Fruit fly (Drosophila melanogaster) whole organism, adult: Measurements from ENCODE around the gene CG1847.

ENCODE experiments used
- CG11617 ChIP-seq: fragments of 200-800 bp; sonication (Bioruptor generic); optimal IDR thresholded peaks from 2 replicates; lab custom pipeline; 2017; ENCODE audit warnings: mild to moderate bottlenecking, missing biosample characterization, missing genetic modification reagents, missing genetic modification characterization
- CG12768 ChIP-seq: fragments of 200-800 bp; sonication (Bioruptor generic); optimal IDR thresholded peaks from 2 replicates; lab custom pipeline; 2017; ENCODE audit warnings: missing biosample characterization, missing genetic modification characterization, mild to moderate bottlenecking, moderate library complexity, missing genetic modification reagents
- CG14711 ChIP-seq: fragments of 200-800 bp; sonication (Bioruptor generic); optimal IDR thresholded peaks from 2 replicates; lab custom pipeline; 2018; ENCODE audit warnings: missing biosample characterization, mild to moderate bottlenecking, missing genetic modification characterization, moderate library complexity
- CG1620 ChIP-seq: fragments of 200-800 bp; sonication (Bioruptor generic); optimal IDR thresholded peaks from 2 replicates; lab custom pipeline; 2016; ENCODE audit warnings: missing biosample characterization, missing genetic modification characterization
- CG33017 ChIP-seq: fragments of 200-800 bp; sonication (Bioruptor generic); optimal IDR thresholded peaks from 2 replicates; lab custom pipeline; 2018; ENCODE audit warnings: missing biosample characterization, mild to moderate bottlenecking, missing genetic modification characterization, moderate library complexity
- CG5204 ChIP-seq: fragments of 200-800 bp; sonication (Bioruptor generic); optimal IDR thresholded peaks from 2 replicates; lab custom pipeline; 2016; ENCODE audit warnings: missing biosample characterization, missing genetic modification characterization
- CG7045 ChIP-seq: fragments of 200-800 bp; sonication (Bioruptor generic); optimal IDR thresholded peaks from 2 replicates; lab custom pipeline; 2017; ENCODE audit warnings: missing biosample characterization, mild to moderate bottlenecking, missing genetic modification characterization
- CG7101 ChIP-seq: fragments of 200-800 bp; sonication (Bioruptor generic); optimal IDR thresholded peaks from 2 replicates; lab custom pipeline; 2018; ENCODE audit warnings: missing biosample characterization, mild to moderate bottlenecking, missing genetic modification characterization, moderate library complexity
- Clk ChIP-seq: fragments of 200-800 bp; sonication (Bioruptor generic); optimal IDR thresholded peaks from 2 replicates; lab custom pipeline; 2017; ENCODE audit warnings: missing biosample characterization, missing genetic modification characterization
- Crg-1 ChIP-seq: fragments of 200-800 bp; sonication (Bioruptor generic); optimal IDR thresholded peaks from 2 replicates; lab custom pipeline; 2016; ENCODE audit warnings: missing biosample characterization, missing genetic modification characterization
- Hr96 ChIP-seq: fragments of 200-800 bp; sonication (Bioruptor generic); optimal IDR thresholded peaks from 2 replicates; lab custom pipeline; 2016; ENCODE audit warnings: missing biosample characterization, missing genetic modification characterization
- Mnt ChIP-seq: fragments of 200-800 bp; sonication (Bioruptor generic); optimal IDR thresholded peaks from 2 replicates; lab custom pipeline; 2016; ENCODE audit warnings: missing biosample characterization, mild to moderate bottlenecking, missing genetic modification characterization
- bab1 ChIP-seq: fragments of 200-800 bp; sonication (Bioruptor generic); optimal IDR thresholded peaks from 3 replicates; lab custom pipeline; 2019; ENCODE audit warnings: missing biosample characterization, mild to moderate bottlenecking, missing genetic modification characterization, moderate library complexity
- cic ChIP-seq: fragments of 200-800 bp; sonication (Bioruptor generic); optimal IDR thresholded peaks from 2 replicates; lab custom pipeline; 2017; ENCODE audit warnings: missing biosample characterization, mild to moderate bottlenecking, missing genetic modification characterization, moderate library complexity
- cnc ChIP-seq, 2 experiments: fragments of >200 bp; optimal IDR thresholded peaks; 2 replicates each; lab custom pipeline; 2017
- kay ChIP-seq: fragments of 200-800 bp; sonication (Bioruptor generic); peaks from one replicate; lab custom pipeline; 2016; ENCODE audit warnings: missing biosample characterization, missing genetic modification characterization, borderline replicate concordance
- ovo ChIP-seq: fragments of 200-800 bp; sonication (Bioruptor generic); optimal IDR thresholded peaks from 2 replicates; lab custom pipeline; 2016; ENCODE audit warnings: missing biosample characterization, missing genetic modification characterization
- pad ChIP-seq: fragments of 200-800 bp; sonication (Bioruptor generic); optimal IDR thresholded peaks from 3 replicates; lab custom pipeline; 2017; ENCODE audit warnings: missing biosample characterization, missing genetic modification characterization, mild to moderate bottlenecking, moderate library complexity, missing genetic modification reagents
- tj ChIP-seq: fragments of 200-800 bp; sonication (Bioruptor generic); optimal IDR thresholded peaks from 3 replicates; lab custom pipeline; 2017; ENCODE audit warnings: missing biosample characterization, mild to moderate bottlenecking, missing genetic modification characterization, moderate library complexity
- toe ChIP-seq: fragments of 200-800 bp; sonication (Bioruptor generic); optimal IDR thresholded peaks from 2 replicates; lab custom pipeline; 2016; ENCODE audit warnings: missing biosample characterization, missing genetic modification characterization

CG1847 gene

DNA sequence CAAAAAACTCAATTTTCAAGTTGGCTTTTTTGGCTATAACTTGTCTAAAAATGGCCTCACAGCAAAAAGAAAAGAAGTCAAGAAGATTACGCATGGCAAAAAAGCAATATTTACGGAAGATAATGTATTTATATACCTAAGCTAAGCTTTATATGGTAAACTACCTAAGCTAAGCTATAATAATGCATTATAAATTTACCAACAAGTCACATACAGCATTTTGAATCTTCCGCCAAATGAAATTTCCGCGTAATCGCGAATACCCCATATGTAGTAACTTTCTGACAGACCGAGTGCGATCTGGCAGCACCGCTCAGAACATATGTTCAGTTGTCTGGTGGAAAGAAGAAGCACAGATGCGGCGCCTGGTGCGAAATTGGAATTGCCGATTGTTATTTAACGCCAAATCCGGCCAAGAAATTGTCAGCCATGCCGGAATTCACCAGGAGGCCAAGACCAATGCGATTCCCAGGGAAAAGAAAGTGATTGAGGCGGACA, 22.8 kb downstream of the CG1847 start, which contains the start of gene sicily:
Gene sicily, plus strand, starts transcription at position 51 of the 498 bp plus-strand sequence.
- no peak for TF ChIP-seq CG14711 (tag; lab: Kevin White, UChicago)
- TF ChIP-seq ovo, result no peak
- TF ChIP-seq CG7101 (tag; lab: Kevin White, UChicago), result no peak
- TF ChIP-seq bab1 (GFP tag; lab: Kevin White, UChicago), result peak; percentile 71
- TF ChIP-seq CG33017 (tag; lab: Kevin White, UChicago), result no peak
- no peak for TF ChIP-seq cnc (optimal IDR thresholded peaks at IDR 0.05; lab: Kevin White, UChicago)

DNA sequence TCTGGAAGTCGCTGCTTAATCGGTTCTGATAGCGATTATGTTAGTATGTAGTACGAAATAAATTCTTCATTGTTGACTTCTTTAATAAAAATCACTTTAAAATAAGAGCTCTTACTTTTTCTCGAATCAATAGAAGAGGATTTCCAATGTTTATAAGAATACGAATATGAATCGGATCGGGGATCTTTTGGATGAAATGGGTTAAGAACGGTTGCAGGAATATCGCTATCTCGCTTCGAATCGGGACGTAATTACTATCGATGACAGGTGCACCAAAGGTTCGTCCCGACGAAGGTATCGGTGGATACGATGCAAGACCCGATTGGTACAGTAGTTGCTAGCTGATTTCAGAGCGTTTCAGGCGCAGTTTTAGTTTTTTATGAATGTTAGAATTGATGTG, 24.7 kb downstream of the CG1847 start, which contains the start of gene wisp:
Gene wisp, plus strand, starts transcription at position 301 of the 400 bp plus-strand sequence.
- TF ChIP-seq CG14711 (tag; lab: Kevin White, UChicago), result no peak
- no peak for TF ChIP-seq ovo
- no peak for TF ChIP-seq toe (GFP tag; lab: Kevin White, UChicago)
- TF ChIP-seq pad (GFP tag; lab: Kevin White, UChicago), result no peak
- no peak for TF ChIP-seq Mnt (GFP tag; lab: Kevin White, UChicago)
- TF ChIP-seq cnc (optimal IDR thresholded peaks at IDR 0.05; lab: Kevin White, UChicago), result no peak
- no peak for TF ChIP-seq cic (GFP tag; lab: Kevin White, UChicago)
- TF ChIP-seq CG7101 (tag; lab: Kevin White, UChicago), result no peak
- no peak for TF ChIP-seq CG33017 (tag; lab: Kevin White, UChicago)
- TF ChIP-seq tj (GFP tag; lab: Kevin White, UChicago), result no peak
- TF ChIP-seq CG12768 (GFP tag; lab: Kevin White, UChicago), result no peak
- no peak for TF ChIP-seq CG11617 (GFP tag; lab: Kevin White, UChicago)
- TF ChIP-seq Clk (GFP tag; lab: Kevin White, UChicago), result no peak
- no peak for TF ChIP-seq CG1620 (GFP tag; lab: Kevin White, UChicago)
- no peak for TF ChIP-seq Hr96
- TF ChIP-seq kay (GFP tag; lab: Kevin White, UChicago), result no peak
- no peak for TF ChIP-seq CG5204 (GFP tag; lab: Kevin White, UChicago)
- TF ChIP-seq bab1 (GFP tag; lab: Kevin White, UChicago), result no peak

DNA sequence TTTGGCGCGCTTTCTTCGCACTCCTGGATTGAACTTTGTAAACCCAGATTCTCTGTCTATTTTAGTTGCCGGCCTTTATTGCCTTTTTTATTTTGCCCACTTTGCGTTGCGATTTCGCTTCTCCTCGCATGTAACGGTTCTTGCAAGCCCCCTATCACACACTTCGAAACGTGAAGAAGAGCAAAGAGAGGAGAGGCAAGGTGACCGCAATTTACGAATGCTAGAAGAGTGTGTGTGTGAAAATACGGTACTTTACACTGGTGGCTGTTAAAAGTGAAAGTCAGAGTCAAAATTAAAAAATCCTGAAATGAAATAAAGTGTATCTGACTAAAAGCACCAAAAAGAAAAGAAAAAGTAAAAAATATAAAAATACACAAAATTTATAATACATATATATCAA, 25.2 kb downstream of the CG1847 start:
- TF ChIP-seq Hr96, result no peak
- peak; percentile 79 for TF ChIP-seq ovo
- no peak for TF ChIP-seq toe (GFP tag; lab: Kevin White, UChicago)
- TF ChIP-seq pad (GFP tag; lab: Kevin White, UChicago), result peak; percentile 99
- TF ChIP-seq cic (GFP tag; lab: Kevin White, UChicago), result no peak
- no peak for TF ChIP-seq CG33017 (tag; lab: Kevin White, UChicago)
- no peak for TF ChIP-seq Clk (GFP tag; lab: Kevin White, UChicago)
- TF ChIP-seq cnc (optimal IDR thresholded peaks at IDR 0.05; lab: Kevin White, UChicago), result no peak
- TF ChIP-seq CG7101 (tag; lab: Kevin White, UChicago), result no peak

DNA sequence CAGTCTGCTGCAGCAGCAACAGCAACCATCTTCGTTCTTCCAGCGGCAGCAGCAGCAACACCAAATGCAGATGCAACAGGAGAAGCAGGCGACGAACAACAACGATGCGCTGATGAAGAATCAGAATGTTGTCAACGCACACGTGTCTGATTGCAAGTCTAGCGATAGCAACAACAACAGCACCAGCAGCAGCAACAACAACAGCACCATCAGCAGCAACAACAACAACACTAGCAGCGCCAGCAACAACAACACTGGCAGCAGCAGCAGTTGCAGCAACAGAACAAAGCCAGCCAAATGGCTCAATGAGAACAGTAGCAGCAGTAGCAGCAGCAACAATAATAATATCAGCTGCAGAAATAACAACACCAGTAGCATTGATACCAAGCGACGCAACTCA, 26.2 kb downstream of the CG1847 start:
- no peak for TF ChIP-seq CG7101 (tag; lab: Kevin White, UChicago)
- no peak for TF ChIP-seq cnc (optimal IDR thresholded peaks at IDR 0.05; lab: Kevin White, UChicago)
- TF ChIP-seq cic (GFP tag; lab: Kevin White, UChicago), result no peak
- no peak for TF ChIP-seq kay (GFP tag; lab: Kevin White, UChicago)

DNA sequence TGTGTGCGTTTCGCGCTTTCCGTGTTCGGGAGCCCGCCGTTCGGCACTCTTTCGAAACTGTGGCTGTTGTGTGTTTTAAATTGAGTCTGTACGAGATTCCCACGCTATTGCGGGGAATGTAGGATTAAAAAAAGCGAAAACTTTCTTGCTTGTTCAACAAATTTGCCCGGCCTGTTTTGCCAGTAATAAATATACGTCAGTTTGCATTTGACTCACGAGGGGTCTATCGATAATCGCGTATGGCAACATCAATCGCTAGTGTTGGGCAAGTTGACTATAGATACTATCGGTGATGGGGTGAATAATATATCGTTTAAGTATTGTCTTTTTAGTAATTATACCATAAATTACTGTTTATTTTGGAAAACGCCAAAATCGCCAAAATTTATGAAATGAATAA, 36.2 kb downstream of the CG1847 start, which contains the start of gene Upf1:
Gene Upf1, minus strand, starts transcription at position 228 of the 400 bp plus-strand sequence.
- no peak for TF ChIP-seq CG11617 (GFP tag; lab: Kevin White, UChicago)
- TF ChIP-seq tj (GFP tag; lab: Kevin White, UChicago), result peak; percentile 56
- TF ChIP-seq Crg-1 (GFP tag; lab: Kevin White, UChicago), result no peak
- peak; percentile 23 for TF ChIP-seq bab1 (GFP tag; lab: Kevin White, UChicago)
- TF ChIP-seq CG33017 (tag; lab: Kevin White, UChicago), result no peak
- no peak for TF ChIP-seq CG12768 (GFP tag; lab: Kevin White, UChicago)
- TF ChIP-seq ovo, result no peak
- TF ChIP-seq pad (GFP tag; lab: Kevin White, UChicago), result no peak
- no peak for TF ChIP-seq CG5204 (GFP tag; lab: Kevin White, UChicago)
- no peak for TF ChIP-seq Hr96
- TF ChIP-seq Mnt (GFP tag; lab: Kevin White, UChicago), result peak; percentile 35
- TF ChIP-seq CG14711 (tag; lab: Kevin White, UChicago), result no peak
- peak; percentile 12 for TF ChIP-seq CG7101 (tag; lab: Kevin White, UChicago)
- no peak for TF ChIP-seq cic (GFP tag; lab: Kevin White, UChicago)
- no peak for TF ChIP-seq Clk (GFP tag; lab: Kevin White, UChicago)
- TF ChIP-seq CG1620 (GFP tag; lab: Kevin White, UChicago), result peak; percentile 32
- TF ChIP-seq kay (GFP tag; lab: Kevin White, UChicago), result no peak
- no peak for TF ChIP-seq CG7045
- TF ChIP-seq cnc (optimal IDR thresholded peaks at IDR 0.05; lab: Kevin White, UChicago), result no peak
- no peak for TF ChIP-seq toe (GFP tag; lab: Kevin White, UChicago)

dm6 chrX:11906818-11907281, 37.9 kb downstream of the CG1847 start, which contains the start of gene CG43156:
TSS of gene CG43156 (minus strand) at chrX:11906868.
- TF ChIP-seq tj (GFP tag; lab: Kevin White, UChicago) (peak; percentile 99), toe (GFP tag; lab: Kevin White, UChicago) (no peak)
